Worm (Caenorhabditis elegans): Measurements from ENCODE around the gene daf-18.

Gene daf-18

DNA sequence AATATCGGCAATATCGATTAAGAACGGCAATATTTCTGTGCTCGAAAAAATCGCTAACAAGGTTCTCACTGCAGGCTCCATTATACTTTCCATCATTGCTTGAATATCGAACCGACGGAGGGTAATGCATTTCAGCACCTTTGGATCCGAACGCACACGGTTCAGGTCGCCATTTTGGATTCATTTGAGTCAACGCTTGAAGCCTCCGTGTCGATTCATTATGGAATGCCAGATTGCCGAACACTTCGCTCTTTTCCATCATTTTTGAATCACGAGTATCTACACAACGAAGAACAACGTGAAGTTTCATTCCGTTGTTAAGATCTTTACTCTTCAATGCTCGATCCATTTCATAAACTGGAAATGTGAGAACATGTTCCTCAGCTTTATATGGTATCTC is 2.9 kb downstream of the daf-18 start:
- TF ChIP-seq aha-1 (tag) (peak; percentile 93), unc-62 (GFP tag; optimal IDR thresholded peaks at IDR 0.05 in 1 of 2) (peak in 1 of 2 experiments; percentile 19), unc-62 (tag; optimal IDR thresholded peaks at IDR 0.05) (no peak), dmd-9 (GFP tag; IDR thresholded peaks at IDR 0.05) (no peak)

DNA sequence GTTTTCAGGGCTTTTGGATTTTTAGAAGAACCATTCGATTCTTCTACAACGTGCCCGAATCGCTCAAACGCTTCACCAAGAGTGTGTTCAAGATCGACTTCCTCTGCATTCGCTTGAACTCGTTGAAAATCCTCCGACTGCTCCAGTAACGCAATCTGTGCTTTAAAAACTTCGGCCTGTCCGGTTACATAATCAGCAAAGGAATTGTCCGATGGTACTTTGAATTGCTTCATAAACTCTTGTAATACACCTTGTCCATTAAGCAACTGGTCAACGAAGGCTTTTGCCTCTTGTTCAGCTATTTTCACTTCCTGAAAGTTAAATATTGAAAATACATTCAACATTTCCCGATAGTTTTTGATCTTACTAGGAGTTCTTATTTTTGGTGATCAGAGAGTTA is 4.3 kb downstream of the daf-18 start:
- no peak for TF ChIP-seq rbr-2 (tag; optimal IDR thresholded peaks at IDR 0.05)
- no peak for TF ChIP-seq pqm-1 (tag; optimal IDR thresholded peaks at IDR 0.05)
- TF ChIP-seq egl-43 (GFP tag; IDR thresholded peaks at IDR 0.05): 0 out of 2 replicates have a peak, but pooled peaks have one; percentile 38

DNA sequence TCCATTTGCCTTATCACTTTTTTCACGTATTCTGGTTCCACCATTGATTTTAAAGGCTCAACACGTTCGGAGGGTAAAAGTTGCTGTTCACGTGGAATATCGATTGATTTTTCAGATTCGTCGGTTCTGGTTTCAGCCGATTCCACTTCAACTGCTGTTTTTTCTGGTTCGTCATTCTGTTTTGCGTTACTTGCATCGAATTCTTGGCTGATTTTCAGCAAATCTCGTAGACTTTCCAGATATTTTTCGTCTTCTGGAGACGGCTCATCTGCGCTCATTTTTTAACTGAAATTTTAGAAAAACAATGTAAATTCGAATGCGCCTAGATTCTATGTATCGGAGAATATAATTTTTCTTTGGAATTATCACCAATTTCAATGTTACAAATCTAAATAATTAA is 5.3 kb downstream of the daf-18 start, which contains the start of gene eri-1:
Gene eri-1 (minus strand): TSS at position 285 of the 400 bp plus-strand sequence.
- TF ChIP-seq madf-5 (GFP tag; IDR thresholded peaks at IDR 0.05) (no peak), aha-1 (tag) (peak; percentile 13), ceh-82 (tag; optimal IDR thresholded peaks at IDR 0.05) (no peak), madf-9 (GFP tag; conservative IDR thresholded peaks at IDR 0.05) (no peak), daf-12 (tag; optimal IDR thresholded peaks at IDR 0.05) (no peak), mes-2 (tag; optimal IDR thresholded peaks at IDR 0.05; ENCODE audit: poor library complexity, severe bottlenecking) (peak; percentile 0), rbr-2 (tag; optimal IDR thresholded peaks at IDR 0.05) (no peak), T26A8.4 (GFP tag; IDR thresholded peaks at IDR 0.05) (no peak), ama-1 (optimal IDR thresholded peaks at IDR 0.05) (peak; percentile 6), php-3 (GFP tag; IDR thresholded peaks at IDR 0.05) (no peak), Y105C5A.15 (GFP tag; IDR thresholded peaks at IDR 0.05) (no peak), lim-7 (GFP tag; IDR thresholded peaks at IDR 0.05) (no peak), lin-38 (GFP tag; IDR thresholded peaks at IDR 0.05) (no peak), daf-8 (GFP tag; IDR thresholded peaks at IDR 0.05) (no peak), tra-1 (GFP tag; IDR thresholded peaks at IDR 0.05) (no peak), mdt-29 (GFP tag; IDR thresholded peaks at IDR 0.05) (0 out of 2 replicates have a peak, but pooled peaks have one; percentile 12), ZK337.2 (GFP tag; IDR thresholded peaks at IDR 0.05) (no peak), F49E8.2 (tag; optimal IDR thresholded peaks at IDR 0.05; ENCODE audit: borderline replicate concordance) (no peak), snpc-1.2 (GFP tag; IDR thresholded peaks at IDR 0.05) (peak; percentile 24; the same call in 1 of the 2 replicates)

DNA sequence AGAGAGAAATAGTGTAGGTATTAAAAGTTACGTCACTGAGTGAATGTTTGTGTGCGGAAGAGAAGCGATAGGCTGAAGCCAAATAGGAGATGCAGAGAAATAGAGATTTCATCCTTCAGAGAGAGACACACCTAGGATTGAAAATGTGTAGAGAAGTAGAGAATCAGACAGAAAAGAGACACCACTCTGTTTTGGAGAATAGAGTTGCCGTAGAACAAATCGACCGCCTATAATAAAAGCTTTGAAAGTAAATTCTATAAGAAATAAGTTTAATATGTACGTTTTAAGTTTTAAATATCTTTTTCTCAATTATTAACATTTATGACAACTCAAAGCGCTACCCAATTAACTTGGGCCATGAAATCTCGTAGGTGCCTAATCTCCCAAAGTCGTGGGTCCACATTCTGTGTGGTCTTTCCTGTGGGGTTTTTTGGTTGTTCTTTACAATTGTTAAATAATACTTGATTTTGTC is 14.5 kb downstream of the daf-18 start, which contains the start of gene T07A9.12:
Gene T07A9.12 (plus strand): TSS at position 448 of the 472 bp plus-strand sequence.
- TF ChIP-seq daf-12 (tag; optimal IDR thresholded peaks at IDR 0.05) (no peak), mdl-1 (tag; optimal IDR thresholded peaks at IDR 0.05) (peak; percentile 38 to 48), fkh-10 (GFP tag; optimal IDR thresholded peaks at IDR 0.05) (peak; percentile 58), Y5F2A.4 (GFP tag; optimal IDR thresholded peaks at IDR 0.05) (no peak), hlh-30 (tag; optimal IDR thresholded peaks at IDR 0.05; ENCODE audit: insufficient read depth) (peak; percentile 47), pha-4 (GFP tag; IDR thresholded peaks at IDR 0.05) (peak; percentile 39; the same call in 1 of the 2 replicates), pha-4 (tag; optimal IDR thresholded peaks at IDR 0.05) (peak; percentile 18), sdz-12 (GFP tag; optimal IDR thresholded peaks at IDR 0.05) (no peak), hif-1 (tag; optimal IDR thresholded peaks at IDR 0.05) (peak in 1 of 2 experiments; percentile 78), php-3 (GFP tag; IDR thresholded peaks at IDR 0.05) (no peak), F44E2.7 (GFP tag; IDR thresholded peaks at IDR 0.05) (no peak), lsy-2 (tag; optimal IDR thresholded peaks at IDR 0.05) (peak; percentile 37 to 79), dmd-6 (GFP tag; IDR thresholded peaks at IDR 0.05) (peak; percentile 59), tra-1 (GFP tag; IDR thresholded peaks at IDR 0.05) (no peak), hlh-11 (tag; optimal IDR thresholded peaks at IDR 0.05) (peak; percentile 80), mep-1 (tag; optimal IDR thresholded peaks at IDR 0.05) (peak; percentile 83), aha-1 (tag) (no peak), zip-11 (GFP tag; IDR thresholded peaks at IDR 0.05) (no peak), unc-62 (GFP tag; optimal IDR thresholded peaks at IDR 0.05 in 1 of 2) (peak in 1 of 2 experiments; percentile 9), unc-62 (tag; optimal IDR thresholded peaks at IDR 0.05) (no peak), mes-2 (tag; optimal IDR thresholded peaks at IDR 0.05; ENCODE audit: poor library complexity, severe bottlenecking) (peak; percentile 87), lir-3 (tag; optimal IDR thresholded peaks at IDR 0.05) (no peak), nhr-237 (tag; optimal IDR thresholded peaks at IDR 0.05) (no peak), dpl-1 (GFP tag; optimal IDR thresholded peaks at IDR 0.05) (peak; percentile 68), nhr-6 (tag; optimal IDR thresholded peaks at IDR 0.05) (peak; percentile 66), duxl-1 (tag; optimal IDR thresholded peaks at IDR 0.05; ENCODE audit: poor library complexity) (peak; percentile 55), rbr-2 (tag; optimal IDR thresholded peaks at IDR 0.05) (peak; percentile 67), hmg-1.1 (GFP tag; IDR thresholded peaks at IDR 0.05) (peak; percentile 85), lin-1 (GFP tag; IDR thresholded peaks at IDR 0.05) (0 out of 2 replicates have a peak, but pooled peaks have one; percentile 11)

All from whole organism, L4 larva.